Worm (Caenorhabditis elegans): Measurements from ENCODE around the gene nhr-51.
A peak's percentile ranks its signal among the peaks of the same experiment; 100 is the strongest.

Gene nhr-51

DNA sequence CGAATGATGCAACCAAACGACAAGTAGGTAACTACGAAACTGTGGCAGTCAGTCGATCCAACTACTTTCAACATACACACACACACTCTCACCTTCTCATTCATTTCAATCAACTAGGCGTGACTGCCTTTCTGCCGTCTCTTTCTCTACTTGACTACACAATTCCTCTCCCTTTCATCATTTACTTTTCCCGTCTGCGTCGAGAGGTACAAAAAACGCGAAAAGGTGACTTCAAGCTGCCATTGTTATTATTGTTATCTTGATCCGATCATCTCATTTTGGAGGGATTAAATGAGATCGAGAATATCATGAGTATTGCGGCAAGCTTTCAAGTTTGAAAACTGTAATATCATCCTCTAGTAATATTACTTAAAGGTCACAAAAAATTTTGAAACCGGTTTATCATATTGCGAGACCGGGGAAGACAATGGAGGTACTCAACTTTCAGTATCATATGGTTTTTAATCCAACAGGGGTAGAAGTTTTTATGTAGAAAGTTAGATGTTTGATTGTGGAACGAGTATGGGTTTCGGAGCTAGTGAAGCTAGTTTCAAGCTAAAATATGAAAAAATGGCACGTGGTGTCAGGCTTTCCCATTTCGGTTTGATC lies 9.7 kb upstream of the nhr-51 start:
- TF ChIP-seq sup-37 (GFP tag; optimal IDR thresholded peaks at IDR 0.05) (no peak), ceh-63 (GFP tag; optimal IDR thresholded peaks at IDR 0.05) (no peak), fkh-10 (GFP tag; optimal IDR thresholded peaks at IDR 0.05) (no peak), fos-1 (tag; optimal IDR thresholded peaks at IDR 0.05) (no peak), aha-1 (tag; optimal IDR thresholded peaks at IDR 0.05) (no peak), mab-9 (GFP tag; IDR thresholded peaks at IDR 0.05) (no peak), unc-86 (tag; optimal IDR thresholded peaks at IDR 0.05) (no peak), C04F5.9 (tag; optimal IDR thresholded peaks at IDR 0.05) (no peak), unc-130 (tag; optimal IDR thresholded peaks at IDR 0.05) (no peak), fkh-4 (tag; optimal IDR thresholded peaks at IDR 0.05; ENCODE audit: borderline replicate concordance) (no peak), xbp-1 (tag; optimal IDR thresholded peaks at IDR 0.05) (no peak), unc-30 (tag; optimal IDR thresholded peaks at IDR 0.05) (no peak), egl-27 (tag; optimal IDR thresholded peaks at IDR 0.05) (peak in 1 of 2 experiments; percentile 11), nhr-76 (tag; optimal IDR thresholded peaks at IDR 0.05) (no peak), Y116A8C.19 (tag; optimal IDR thresholded peaks at IDR 0.05; ENCODE audit: borderline replicate concordance) (no peak), lin-14 (GFP tag; optimal IDR thresholded peaks at IDR 0.05) (peak; percentile 83), ama-1 (optimal IDR thresholded peaks at IDR 0.05) (no peak), ces-1 (GFP tag; optimal IDR thresholded peaks at IDR 0.05) (no peak), vab-15 (tag; optimal IDR thresholded peaks at IDR 0.05) (no peak), ztf-11 (tag; optimal IDR thresholded peaks at IDR 0.05) (no peak), hpl-2 (GFP tag; optimal IDR thresholded peaks at IDR 0.05) (no peak), nhr-85 (tag) (peak; percentile 89), alr-1 (tag; optimal IDR thresholded peaks at IDR 0.05; ENCODE audit: borderline replicate concordance) (no peak), C34B4.2 (tag; optimal IDR thresholded peaks at IDR 0.05) (no peak), sox-4 (tag; optimal IDR thresholded peaks at IDR 0.05) (no peak), lsy-2 (tag; optimal IDR thresholded peaks at IDR 0.05) (peak; percentile 55 to 71), nhr-237 (tag; optimal IDR thresholded peaks at IDR 0.05) (no peak), lin-35 (GFP tag; optimal IDR thresholded peaks at IDR 0.05) (peak; percentile 7 to 58), efl-3 (GFP tag; optimal IDR thresholded peaks at IDR 0.05) (no peak), nhr-20 (tag; optimal IDR thresholded peaks at IDR 0.05) (peak; percentile 81), zag-1 (tag; optimal IDR thresholded peaks at IDR 0.05) (no peak), nhr-90 (tag; optimal IDR thresholded peaks at IDR 0.05; ENCODE audit: poor library complexity) (no peak), sptf-1 (tag; optimal IDR thresholded peaks at IDR 0.05) (no peak), ztf-4 (tag; optimal IDR thresholded peaks at IDR 0.05) (no peak), isw-1 (GFP tag; IDR thresholded peaks at IDR 0.05) (no peak), unc-98 (GFP tag; IDR thresholded peaks at IDR 0.05) (no peak), elt-2 (tag; optimal IDR thresholded peaks at IDR 0.05) (peak; percentile 15), ceh-82 (tag; optimal IDR thresholded peaks at IDR 0.05) (peak in 1 of 3 experiments; percentile 24), elt-3 (tag; optimal IDR thresholded peaks at IDR 0.05) (peak in 3 of 6 experiments; percentile 41 to 63 (median 59)), blmp-1 (tag; optimal IDR thresholded peaks at IDR 0.05) (peak; percentile 95), F16B12.6 (tag; optimal IDR thresholded peaks at IDR 0.05) (no peak), nhr-84 (tag; optimal IDR thresholded peaks at IDR 0.05) (no peak), aly-2 (tag; optimal IDR thresholded peaks at IDR 0.05) (no peak), nhr-28 (tag; optimal IDR thresholded peaks at IDR 0.05) (no peak), egl-13 (tag; optimal IDR thresholded peaks at IDR 0.05) (no peak), lir-3 (tag; optimal IDR thresholded peaks at IDR 0.05; ENCODE audit: poor library complexity) (no peak), pag-3 (tag; optimal IDR thresholded peaks at IDR 0.05; ENCODE audit: borderline replicate concordance, insufficient read depth) (peak; percentile 76), ets-5 (GFP tag; IDR thresholded peaks at IDR 0.05) (no peak), lin-15B (tag; optimal IDR thresholded peaks at IDR 0.05) (no peak), mep-1 (tag; optimal IDR thresholded peaks at IDR 0.05) (peak; percentile 59), tbx-2 (tag; optimal IDR thresholded peaks at IDR 0.05) (peak; percentile 20), ceh-88 (GFP tag; IDR thresholded peaks at IDR 0.05) (no peak), ceh-8 (GFP tag; optimal IDR thresholded peaks at IDR 0.05) (no peak)

All from whole organism, L1 larva.